Worm (Caenorhabditis elegans) whole organism, early embryonic: Measurements from ENCODE around the gene plg-1.

Experiments
- B0310.2 ChIP-seq: sonication (generic microtip); optimal IDR thresholded peaks from 2 replicates; lab custom pipeline; 2016; ENCODE audit warnings: mild to moderate bottlenecking, missing genetic modification characterization, missing compliant biosample characterization
- F13C5.2 ChIP-seq: sonication (generic microtip); optimal IDR thresholded peaks from 2 replicates; lab custom pipeline; 2017; ENCODE audit warnings: mild to moderate bottlenecking, missing genetic modification characterization, inconsistent platforms, missing compliant biosample characterization
- aly-1 ChIP-seq: sonication (generic microtip); optimal IDR thresholded peaks from 2 replicates; lab custom pipeline; 2016; ENCODE audit warnings: missing genetic modification characterization, missing compliant biosample characterization
- ama-1 ChIP-seq: fragments of 150-350 bp; optimal IDR thresholded peaks from 2 replicates; lab custom pipeline; 2014
- ceh-13 ChIP-seq: fragments of 200-800 bp; sonication (Bioruptor generic); optimal IDR thresholded peaks from 2 replicates; lab custom pipeline; 2018; ENCODE audit warnings: mild to moderate bottlenecking, missing genetic modification characterization, missing compliant biosample characterization
- ceh-36 ChIP-seq: sonication (generic microtip); optimal IDR thresholded peaks from 2 replicates; lab custom pipeline; 2016; ENCODE audit warnings: missing genetic modification characterization, inconsistent platforms, missing compliant biosample characterization
- ets-7 ChIP-seq: sonication (generic microtip); optimal IDR thresholded peaks from 2 replicates; lab custom pipeline; 2016; ENCODE audit warnings: missing genotype, missing genetic modification characterization, missing compliant biosample characterization
- flt-1 ChIP-seq: fragments of 200-800 bp; sonication (Bioruptor generic); IDR thresholded peaks from 2 replicates; pipeline ENCODE4 v1.3.6; 2022; ENCODE audit warnings: missing genetic modification characterization, missing compliant biosample characterization
- hmbx-1 ChIP-seq: sonication (generic microtip); optimal IDR thresholded peaks from 2 replicates; lab custom pipeline; 2016; ENCODE audit warnings: mild to moderate bottlenecking, missing genetic modification characterization, missing compliant biosample characterization
- hmg-4 ChIP-seq: fragments of 200-800 bp; sonication (Bioruptor generic); optimal IDR thresholded peaks from 2 replicates; lab custom pipeline; 2018; ENCODE audit warnings: mild to moderate bottlenecking, missing genetic modification characterization, missing compliant biosample characterization
- hnd-1 ChIP-seq: sonication (generic microtip); optimal IDR thresholded peaks from 2 replicates; lab custom pipeline; 2016; ENCODE audit warnings: missing genetic modification characterization, missing compliant biosample characterization
- pes-1 ChIP-seq: fragments of 200-800 bp; sonication (Bioruptor generic); IDR thresholded peaks from 2 replicates; pipeline ENCODE4 v1.3.6; 2022; ENCODE audit warnings: missing genetic modification reagents, missing genetic modification characterization, missing compliant biosample characterization
- scrt-1 ChIP-seq: fragments of 200-800 bp; sonication (Bioruptor generic); IDR thresholded peaks from 2 replicates; pipeline ENCODE4 v1.3.6; 2022; ENCODE audit warnings: missing genetic modification characterization, missing compliant biosample characterization
- sea-1 ChIP-seq: fragments of 200-800 bp; sonication (Bioruptor generic); conservative IDR thresholded peaks from 2 replicates; pipeline ENCODE4 v1.3.6; 2022; ENCODE audit warnings: missing genetic modification characterization, missing compliant biosample characterization
- tbx-11 ChIP-seq: fragments of 200-800 bp; sonication (Bioruptor generic); IDR thresholded peaks from 2 replicates; pipeline ENCODE4 v1.3.6; 2022; ENCODE audit warnings: missing genetic modification characterization, missing compliant biosample characterization
- tbx-37 ChIP-seq: fragments of 200-800 bp; sonication (Bioruptor generic); conservative IDR thresholded peaks from 2 replicates; pipeline ENCODE4 v1.3.6; 2022; ENCODE audit warnings: missing genetic modification reagents, missing genetic modification characterization, missing compliant biosample characterization
- tra-4 ChIP-seq: sonication (generic microtip); optimal IDR thresholded peaks from 2 replicates; lab custom pipeline; 2017; ENCODE audit warnings: missing genetic modification characterization, missing compliant biosample characterization

Gene plg-1

ce11 chrIII:8847722-8848121 is 4.3 kb upstream of the plg-1 start:
- no peak for TF ChIP-seq tbx-11
- no peak for TF ChIP-seq scrt-1 (GFP tag; lab: Robert Waterston, UW)
- no peak for TF ChIP-seq hmg-4
- no peak for TF ChIP-seq F13C5.2
- no peak for TF ChIP-seq hmbx-1 (tag; lab: Kevin White, UChicago)
- TF ChIP-seq flt-1 (GFP tag; lab: Robert Waterston, UW): no peak
- TF ChIP-seq hnd-1: no peak
- TF ChIP-seq ets-7 (tag; lab: Kevin White, UChicago): no peak
- TF ChIP-seq pes-1: no peak
- no peak for TF ChIP-seq ama-1
- no peak for TF ChIP-seq B0310.2 (tag; lab: Kevin White, UChicago)

ce11 chrIII:8848372-8848771 is 3.7 kb upstream of the plg-1 start, which contains the start of gene F44E2.7:
Gene F44E2.7 (minus strand): TSS chrIII:8848472.
- TF ChIP-seq F13C5.2 (no peak), hmg-4 (no peak), scrt-1 (GFP tag; lab: Robert Waterston, UW) (no peak), flt-1 (GFP tag; lab: Robert Waterston, UW) (no peak), tra-4 (tag; lab: Kevin White, UChicago) (no peak), B0310.2 (tag; lab: Kevin White, UChicago) (no peak), ama-1 (no peak)

- TF ChIP-seq hnd-1 (no peak), tbx-11 (no peak), tra-4 (tag; lab: Kevin White, UChicago) (no peak), sea-1 (no peak), pes-1 (no peak), ama-1 (no peak), ceh-13 (GFP tag; lab: Kevin White, UChicago) (no peak), hmbx-1 (tag; lab: Kevin White, UChicago) (no peak), aly-1 (no peak), scrt-1 (GFP tag; lab: Robert Waterston, UW) (no peak), ceh-36 (tag; lab: Kevin White, UChicago) (no peak), flt-1 (GFP tag; lab: Robert Waterston, UW) (no peak), tbx-37 (GFP tag; lab: Robert Waterston, UW) (no peak), B0310.2 (tag; lab: Kevin White, UChicago) (no peak), F13C5.2 (no peak), ets-7 (tag; lab: Kevin White, UChicago) (no peak), hmg-4 (no peak)
Observed at ce11 chrIII:8849507-8849906, 2.6 kb upstream of the plg-1 start, which contains the start of gene F44E2.8. Gene F44E2.8 (minus strand): TSS chrIII:8849877.

DNA sequence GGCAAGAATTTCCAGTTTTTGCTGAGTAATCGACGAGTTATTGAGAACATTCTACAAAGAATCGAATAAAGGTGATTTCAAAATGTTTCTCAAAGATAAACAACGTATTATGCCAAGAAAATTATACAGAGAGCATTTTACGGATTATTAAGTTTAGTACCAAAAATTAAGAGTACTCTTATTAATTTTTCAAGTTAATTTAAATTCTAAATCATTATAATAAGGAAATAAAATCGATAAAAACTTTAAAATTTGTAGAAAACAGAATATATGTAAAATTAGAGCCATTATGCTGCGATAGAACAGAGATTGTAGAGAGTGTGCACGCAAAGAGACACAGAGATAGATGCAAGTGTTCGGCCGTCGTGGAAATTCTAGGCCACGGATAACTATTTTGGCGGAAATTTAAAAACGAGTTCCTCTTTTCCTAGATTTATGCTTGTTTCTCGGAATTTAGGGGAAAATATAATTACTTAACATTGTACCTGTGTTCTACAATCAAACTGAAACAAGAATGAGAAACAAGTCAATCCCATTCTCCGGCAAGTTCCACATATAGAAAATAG is 1.5 kb upstream of the plg-1 start, which contains the start of gene F44E2.9:
Gene F44E2.9, minus strand, starts transcription at position 51 of the 566 bp plus-strand sequence.
- peak; percentile 61 for TF ChIP-seq tbx-37 (GFP tag; lab: Robert Waterston, UW)
- no peak for TF ChIP-seq ama-1
- no peak; the same call in 1 of the 2 replicates for TF ChIP-seq pes-1

ce11 chrIII:8858482-8858881 is 6.4 kb downstream of the plg-1 start:
- TF ChIP-seq pes-1 (no peak), F13C5.2 (no peak), scrt-1 (GFP tag; lab: Robert Waterston, UW) (no peak), sea-1 (no peak)

DNA sequence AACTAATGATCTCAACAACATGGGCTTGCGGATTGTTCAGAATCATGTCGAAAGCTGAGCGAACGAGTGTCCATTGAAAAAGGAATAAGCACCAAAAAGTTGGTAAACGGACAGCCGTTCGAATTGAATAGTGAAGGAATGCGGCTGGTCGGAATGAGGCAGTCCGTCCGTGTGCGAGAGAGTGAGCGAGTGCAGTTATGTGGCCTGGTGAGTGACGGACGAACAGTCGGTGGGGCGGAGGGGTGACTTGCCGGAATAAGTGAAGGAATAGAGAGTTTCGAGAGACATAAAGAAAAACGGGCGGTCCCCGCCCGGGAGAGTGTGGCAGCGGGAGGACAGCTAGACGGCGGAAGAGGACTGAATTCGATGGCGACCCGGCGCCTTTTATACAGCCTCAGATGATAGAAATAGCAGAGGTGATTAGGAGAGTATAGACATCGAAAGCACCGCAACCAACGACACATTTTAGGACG is 13.3 kb downstream of the plg-1 start:
- TF ChIP-seq hmbx-1 (tag; lab: Kevin White, UChicago) (no peak), aly-1 (peak; percentile 68), tra-4 (tag; lab: Kevin White, UChicago) (no peak), tbx-37 (GFP tag; lab: Robert Waterston, UW) (no peak), ceh-13 (GFP tag; lab: Kevin White, UChicago) (no peak), B0310.2 (tag; lab: Kevin White, UChicago) (peak; percentile 57), ama-1 (peak; percentile 81), hnd-1 (no peak), tbx-11 (0 out of 2 replicates have a peak, but pooled peaks have one; percentile 21), ceh-36 (tag; lab: Kevin White, UChicago) (no peak), hmg-4 (peak; percentile 77), flt-1 (GFP tag; lab: Robert Waterston, UW) (no peak), scrt-1 (GFP tag; lab: Robert Waterston, UW) (0 out of 2 replicates have a peak, but pooled peaks have one; percentile 54), sea-1 (peak; percentile 34; the same call in 1 of the 2 replicates), ets-7 (tag; lab: Kevin White, UChicago) (no peak), F13C5.2 (no peak), pes-1 (no peak; the same call in 1 of the 2 replicates)

DNA sequence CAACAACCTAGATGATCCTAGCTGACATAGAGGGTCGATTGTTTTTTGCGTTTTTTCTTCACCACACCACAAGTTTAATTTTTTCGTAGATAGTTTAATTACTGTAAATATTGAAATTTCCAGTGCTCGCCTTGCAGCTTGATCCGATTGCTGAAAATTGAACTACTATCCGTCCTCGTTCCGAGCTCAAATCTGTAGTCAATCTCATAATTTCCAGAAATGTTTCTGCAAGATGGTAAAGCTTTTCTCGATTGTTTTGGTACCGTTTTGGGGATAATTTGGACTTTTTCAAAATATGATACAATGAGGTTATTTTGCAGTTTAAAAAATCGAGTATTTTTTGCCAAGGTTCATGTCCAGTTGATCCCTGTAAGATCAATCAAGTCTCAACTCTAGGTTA is 14.0 kb downstream of the plg-1 start:
- TF ChIP-seq ceh-13 (GFP tag; lab: Kevin White, UChicago) (no peak), tbx-11 (no peak), ama-1 (no peak), aly-1 (no peak), ceh-36 (tag; lab: Kevin White, UChicago) (no peak), sea-1 (no peak), tra-4 (tag; lab: Kevin White, UChicago) (no peak), hmg-4 (no peak), pes-1 (no peak), hnd-1 (no peak), ets-7 (tag; lab: Kevin White, UChicago) (no peak), scrt-1 (GFP tag; lab: Robert Waterston, UW) (no peak), F13C5.2 (no peak), tbx-37 (GFP tag; lab: Robert Waterston, UW) (no peak), flt-1 (GFP tag; lab: Robert Waterston, UW) (no peak), hmbx-1 (tag; lab: Kevin White, UChicago) (no peak)
